Fruit fly (Drosophila melanogaster) whole organism: ENCODE measurements around the gene Fhos.

ENCODE experiments used
- CG8478 ChIP-seq: fragments of >200 bp; optimal IDR thresholded peaks from 2 replicates; lab custom pipeline; 2018; ENCODE audit warnings: inconsistent platforms
- Dll ChIP-seq: fragments of >200 bp; optimal IDR thresholded peaks from 2 replicates; lab custom pipeline; 2017
- EcR ChIP-seq, 2 experiments: fragments of >200 bp; optimal IDR thresholded peaks; 2 replicates each; lab custom pipeline; 2017; ENCODE audit warnings: missing biosample characterization in 2 of 2, missing genetic modification characterization in 2 of 2, missing genetic modification reagents in 2 of 2
- pan ChIP-seq: fragments of >200 bp; optimal IDR thresholded peaks from 2 replicates; lab custom pipeline; 2017
- psq ChIP-seq: fragments of >200 bp; optimal IDR thresholded peaks from 2 replicates; lab custom pipeline; 2017
- usp ChIP-seq: fragments of >200 bp; optimal IDR thresholded peaks from 2 replicates; lab custom pipeline; 2017; ENCODE audit warnings: missing biosample characterization, missing genetic modification characterization, mixed read lengths

Fhos gene

DNA sequence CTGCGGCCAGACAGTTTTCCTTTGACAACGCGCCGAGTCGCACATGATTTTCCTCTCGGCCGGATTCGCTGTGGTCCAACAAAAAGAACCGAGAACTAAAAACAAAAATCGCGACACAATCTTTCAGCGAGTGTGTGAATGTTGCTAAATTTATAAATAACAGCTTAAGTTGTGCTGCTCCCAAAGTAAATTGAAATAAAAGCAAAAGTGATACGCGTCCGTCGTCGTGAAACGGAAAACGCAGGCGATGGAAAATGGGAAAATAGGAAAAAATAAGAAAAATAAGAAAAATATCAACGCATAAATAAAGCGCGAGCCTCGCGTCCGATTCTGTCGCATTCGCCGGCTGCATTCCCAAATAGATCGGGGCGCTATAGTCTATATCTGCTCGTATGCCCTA lies at the start of gene Fhos:
Fhos (plus strand) TSS at position 28 of the 400 bp plus-strand sequence.
- no peak for TF ChIP-seq Dll (lab: Kevin White, UChicago)
- no peak for TF ChIP-seq pan (lab: Kevin White, UChicago)
- TF ChIP-seq usp (GFP tag; lab: Kevin White, UChicago): no peak
- no peak for TF ChIP-seq EcR (GFP tag; optimal IDR thresholded peaks at IDR 0.05; lab: Kevin White, UChicago)
- TF ChIP-seq psq (lab: Kevin White, UChicago): no peak
- TF ChIP-seq CG8478 (lab: Kevin White, UChicago): no peak

DNA sequence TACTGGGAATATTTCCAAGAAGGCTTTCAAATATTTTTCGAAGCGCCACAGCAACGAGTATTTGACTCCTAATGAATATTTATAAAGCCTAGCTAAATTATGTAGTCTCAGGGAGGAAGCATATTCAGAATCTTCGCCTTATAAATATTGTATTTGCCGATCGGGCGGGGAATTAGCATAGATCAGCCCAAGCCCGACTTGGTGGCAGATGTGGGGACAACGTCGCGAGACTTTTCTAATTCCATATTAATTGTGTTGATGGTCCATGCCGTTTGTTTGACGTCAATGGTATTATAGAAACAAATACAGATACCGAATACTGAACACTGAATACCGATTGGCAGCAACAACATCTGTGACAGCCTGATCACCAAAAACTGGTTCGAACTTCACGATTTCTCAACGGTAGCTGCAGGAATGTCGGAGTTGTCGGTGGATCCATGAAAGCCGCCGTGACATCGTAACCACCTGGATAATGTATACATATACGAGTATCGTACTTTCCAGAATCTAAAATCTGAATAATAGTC lies 49.6 kb upstream of the Fhos start:
- TF ChIP-seq Dll (lab: Kevin White, UChicago): no peak
- no peak for TF ChIP-seq EcR (GFP tag; optimal IDR thresholded peaks at IDR 0.05; lab: Kevin White, UChicago)
- no peak for TF ChIP-seq psq (lab: Kevin White, UChicago)
- TF ChIP-seq pan (lab: Kevin White, UChicago): no peak
- TF ChIP-seq CG8478 (lab: Kevin White, UChicago): no peak
- TF ChIP-seq usp (GFP tag; lab: Kevin White, UChicago): no peak

DNA sequence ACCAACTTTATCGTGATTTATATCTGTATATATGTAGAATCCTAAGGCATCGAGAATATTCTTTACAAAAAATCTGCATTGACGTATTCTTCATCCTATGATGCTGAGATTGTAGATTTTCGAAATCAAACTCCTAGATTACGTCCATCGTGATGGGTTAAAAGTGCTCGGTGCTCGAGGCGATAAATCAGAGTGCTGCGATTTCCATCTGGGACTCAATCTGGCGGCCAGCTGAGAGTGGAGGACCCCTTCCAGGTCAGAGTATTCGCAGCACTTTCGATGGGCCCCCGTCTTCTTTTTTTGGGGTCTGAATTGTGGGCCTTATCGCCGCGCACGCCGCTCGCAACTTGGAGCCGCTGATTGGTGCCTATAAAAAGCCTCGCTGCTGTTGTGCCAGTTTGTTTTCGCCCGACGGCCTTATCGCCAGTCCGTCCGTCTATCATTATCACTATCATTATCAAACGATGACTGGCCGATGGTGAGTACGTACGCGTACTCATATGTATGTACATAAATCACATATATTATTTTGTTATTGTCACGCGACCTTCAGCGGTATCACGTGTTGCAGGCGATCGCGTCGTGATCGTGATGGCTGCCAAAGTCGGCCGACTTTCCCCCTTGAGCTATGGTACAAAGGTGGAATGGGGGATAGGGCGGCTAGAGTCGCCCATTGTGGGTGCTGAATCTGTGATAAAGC lies 48.6 kb upstream of the Fhos start:
- TF ChIP-seq Dll (lab: Kevin White, UChicago): no peak
- no peak for TF ChIP-seq psq (lab: Kevin White, UChicago)
- TF ChIP-seq pan (lab: Kevin White, UChicago): no peak
- no peak for TF ChIP-seq usp (GFP tag; lab: Kevin White, UChicago)
- TF ChIP-seq CG8478 (lab: Kevin White, UChicago): no peak
- TF ChIP-seq EcR (GFP tag; optimal IDR thresholded peaks at IDR 0.05; lab: Kevin White, UChicago): no peak

DNA sequence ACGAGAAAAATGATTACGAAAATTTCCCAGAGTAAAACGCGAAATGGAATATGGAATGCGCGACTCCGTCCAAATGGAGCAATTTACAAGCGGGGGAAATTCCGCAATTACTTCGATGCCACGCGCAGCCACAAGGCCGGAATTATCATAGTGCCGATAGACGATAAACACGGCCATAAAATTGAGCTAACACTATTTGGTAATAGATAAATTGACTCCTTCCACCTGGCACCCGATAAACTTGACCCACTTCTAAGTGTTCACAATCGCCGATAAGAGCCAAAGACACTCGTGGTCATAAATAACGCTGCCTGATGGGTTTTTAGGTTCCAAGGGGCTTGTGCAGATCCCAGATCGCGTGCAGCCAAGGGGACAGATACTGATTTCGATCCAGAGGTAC lies 46.3 kb upstream of the Fhos start:
- no peak for TF ChIP-seq EcR (GFP tag; optimal IDR thresholded peaks at IDR 0.05; lab: Kevin White, UChicago)
- no peak for TF ChIP-seq pan (lab: Kevin White, UChicago)
- TF ChIP-seq Dll (lab: Kevin White, UChicago): no peak
- no peak for TF ChIP-seq CG8478 (lab: Kevin White, UChicago)
- no peak for TF ChIP-seq psq (lab: Kevin White, UChicago)
- no peak for TF ChIP-seq usp (GFP tag; lab: Kevin White, UChicago)

DNA sequence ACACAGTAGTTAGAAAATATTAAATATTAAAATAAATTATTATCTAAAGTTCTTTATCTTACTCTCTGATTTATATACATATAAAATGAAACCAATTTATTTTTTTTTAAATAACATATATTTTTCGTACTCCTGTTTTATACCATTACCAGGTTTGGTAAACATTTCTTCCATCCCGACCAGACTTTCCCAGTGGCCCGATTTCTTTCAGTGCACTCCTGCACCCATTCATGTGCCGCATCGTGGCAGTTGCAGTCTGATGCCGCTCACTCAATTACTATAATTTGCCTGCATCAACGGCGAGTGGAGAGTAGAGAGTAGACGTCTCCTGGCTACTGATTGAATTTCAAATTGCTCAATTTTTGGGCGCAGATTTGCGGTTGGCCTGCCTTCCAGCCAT lies 45.6 kb upstream of the Fhos start:
- no peak for TF ChIP-seq Dll (lab: Kevin White, UChicago)
- TF ChIP-seq EcR (GFP tag; optimal IDR thresholded peaks at IDR 0.05; lab: Kevin White, UChicago): no peak
- no peak for TF ChIP-seq CG8478 (lab: Kevin White, UChicago)
- no peak for TF ChIP-seq usp (GFP tag; lab: Kevin White, UChicago)
- no peak for TF ChIP-seq psq (lab: Kevin White, UChicago)
- TF ChIP-seq pan (lab: Kevin White, UChicago): no peak

DNA sequence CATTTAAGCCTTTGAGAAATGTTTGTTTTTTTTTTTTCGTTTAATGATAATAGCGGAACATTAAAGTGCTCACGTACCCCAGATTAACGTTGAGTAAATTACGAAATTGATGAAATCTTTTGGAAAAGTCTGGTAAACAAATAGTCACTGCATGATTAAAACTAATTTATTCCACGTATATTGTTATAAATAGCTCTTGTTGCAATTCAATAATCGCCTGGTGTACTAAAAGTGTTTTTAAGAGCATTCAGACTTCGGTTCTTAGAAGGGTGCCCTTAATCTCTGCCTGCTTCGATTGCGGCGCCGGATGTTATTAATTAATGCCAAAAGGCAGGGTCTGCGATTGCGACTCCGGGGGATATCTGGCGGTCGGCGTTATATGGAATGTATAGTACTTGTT lies 44.6 kb upstream of the Fhos start:
- TF ChIP-seq usp (GFP tag; lab: Kevin White, UChicago) (no peak), psq (lab: Kevin White, UChicago) (no peak), pan (lab: Kevin White, UChicago) (no peak), CG8478 (lab: Kevin White, UChicago) (no peak), EcR (GFP tag; optimal IDR thresholded peaks at IDR 0.05; lab: Kevin White, UChicago) (no peak), Dll (lab: Kevin White, UChicago) (no peak)

DNA sequence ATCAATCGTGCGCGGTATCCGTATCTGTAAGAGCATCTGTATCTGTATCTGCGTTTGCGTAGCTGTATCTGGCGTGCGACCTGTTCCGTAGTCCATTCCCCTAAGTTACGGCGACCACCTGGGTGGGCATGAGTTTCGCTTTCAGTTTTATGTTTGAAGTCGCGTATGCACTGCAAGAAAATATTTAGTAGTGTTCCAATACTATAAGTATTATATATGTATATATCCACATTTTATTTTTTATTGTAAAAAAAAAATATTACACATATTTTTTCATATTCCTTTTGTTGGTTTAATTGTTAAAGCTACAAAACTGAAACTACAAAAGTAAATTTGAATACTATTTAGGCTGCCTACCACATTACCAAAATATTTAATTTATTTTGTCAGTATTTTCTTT lies 40.5 kb upstream of the Fhos start:
- TF ChIP-seq Dll (lab: Kevin White, UChicago) (no peak), usp (GFP tag; lab: Kevin White, UChicago) (no peak), psq (lab: Kevin White, UChicago) (no peak), CG8478 (lab: Kevin White, UChicago) (no peak), EcR (GFP tag; optimal IDR thresholded peaks at IDR 0.05; lab: Kevin White, UChicago) (no peak), pan (lab: Kevin White, UChicago) (no peak)

DNA sequence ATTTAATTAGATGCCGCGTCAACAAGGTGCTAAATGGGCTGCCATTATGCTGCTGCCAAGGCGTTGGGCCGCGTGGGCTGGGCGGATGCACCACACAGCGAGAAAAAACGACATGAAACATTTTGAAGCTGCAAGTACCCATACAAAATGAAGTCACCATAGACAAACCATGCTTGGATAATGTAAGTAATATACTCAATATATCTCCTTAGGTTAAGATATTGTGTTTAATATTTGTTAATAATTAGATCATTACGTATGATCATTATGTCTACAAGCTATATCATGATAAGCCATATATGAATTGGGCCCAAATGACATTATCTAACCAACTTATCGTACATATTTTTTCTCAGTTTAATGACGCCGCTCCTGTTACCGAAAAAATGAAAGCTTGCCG lies 37.4 kb upstream of the Fhos start:
- no peak for TF ChIP-seq CG8478 (lab: Kevin White, UChicago)
- no peak for TF ChIP-seq psq (lab: Kevin White, UChicago)
- TF ChIP-seq usp (GFP tag; lab: Kevin White, UChicago): no peak
- peak; percentile 9 for TF ChIP-seq Dll (lab: Kevin White, UChicago)

DNA sequence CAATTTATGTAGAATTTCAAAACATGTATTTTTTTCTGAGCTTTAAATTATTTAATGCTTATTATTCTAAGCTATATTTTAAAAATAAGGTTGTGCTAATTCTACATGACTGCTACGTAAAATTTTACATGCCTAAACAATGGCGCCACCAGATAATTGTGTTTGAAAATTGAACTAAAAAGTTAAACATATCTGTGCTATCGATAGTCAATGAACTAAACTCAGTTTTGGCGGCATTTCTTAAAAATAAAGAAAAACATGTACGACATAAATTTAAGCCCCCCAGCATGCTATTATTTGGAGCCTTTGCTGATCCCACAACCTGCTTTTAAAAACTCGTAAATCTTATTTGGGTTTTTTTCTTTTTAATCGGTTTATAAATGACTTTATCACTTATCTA lies 34.8 kb upstream of the Fhos start:
- TF ChIP-seq psq (lab: Kevin White, UChicago): no peak
- TF ChIP-seq CG8478 (lab: Kevin White, UChicago): no peak
- TF ChIP-seq EcR (GFP tag; optimal IDR thresholded peaks at IDR 0.05; lab: Kevin White, UChicago): no peak
- TF ChIP-seq Dll (lab: Kevin White, UChicago): no peak
- TF ChIP-seq pan (lab: Kevin White, UChicago): no peak
- no peak for TF ChIP-seq usp (GFP tag; lab: Kevin White, UChicago)

DNA sequence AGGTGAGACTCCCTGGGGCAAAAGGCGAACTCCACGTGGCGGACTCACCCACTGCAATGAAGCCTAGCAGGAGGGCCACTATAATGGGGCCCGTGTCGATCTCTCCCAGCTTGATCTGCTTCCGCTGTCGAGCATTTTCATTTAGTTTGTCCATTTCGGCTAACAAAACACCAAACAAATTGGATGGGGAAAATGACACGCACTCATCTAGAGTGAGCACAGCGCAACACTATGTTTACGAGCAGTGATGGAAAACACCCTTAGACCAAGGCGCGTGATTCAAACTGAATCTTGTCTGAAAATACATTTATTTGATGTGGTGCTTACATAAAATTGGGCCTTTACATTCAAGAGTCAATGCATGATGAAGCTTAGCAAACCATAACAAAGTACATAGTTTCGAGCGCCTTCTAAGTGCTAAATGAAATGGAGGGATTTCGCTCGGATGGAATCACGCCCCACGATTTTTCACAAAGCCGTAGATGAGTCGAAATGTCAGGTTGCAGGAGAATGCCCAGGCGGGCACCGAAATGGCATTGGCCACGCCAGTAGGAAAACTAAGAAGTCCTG lies 33.3 kb upstream of the Fhos start, which contains the start of gene SrpRbeta:
SrpRbeta (minus strand) TSS at position 236 of the 570 bp plus-strand sequence.
- TF ChIP-seq pan (lab: Kevin White, UChicago): no peak
- no peak for TF ChIP-seq EcR (GFP tag; optimal IDR thresholded peaks at IDR 0.05; lab: Kevin White, UChicago)
- TF ChIP-seq CG8478 (lab: Kevin White, UChicago): no peak
- no peak for TF ChIP-seq usp (GFP tag; lab: Kevin White, UChicago)
- TF ChIP-seq Dll (lab: Kevin White, UChicago): no peak
- no peak for TF ChIP-seq psq (lab: Kevin White, UChicago)

DNA sequence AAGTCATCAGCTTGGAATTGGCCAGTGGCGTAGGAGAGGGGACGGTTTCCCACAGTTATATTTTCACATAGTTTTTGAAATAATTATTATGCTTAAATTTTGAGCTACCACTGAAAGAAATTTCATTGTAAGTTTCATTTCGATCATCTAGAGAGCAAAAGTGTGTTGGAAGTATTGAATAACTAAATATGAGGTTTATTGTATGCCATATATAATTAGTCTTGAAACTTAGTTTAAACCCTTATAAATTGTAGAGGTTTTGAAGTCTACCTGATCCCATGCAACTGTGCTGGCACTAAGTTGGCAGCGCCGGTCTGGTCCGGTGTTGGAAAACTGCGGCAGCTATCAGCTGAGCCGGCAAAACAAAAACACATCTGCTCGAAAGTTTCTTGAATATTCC lies 32.3 kb upstream of the Fhos start, which contains the start of the genes CG32022 and CG6511:
CG32022 (minus strand) TSS at position 128 of the 400 bp plus-strand sequence.
CG6511 (plus strand) TSS at position 180 of the 400 bp plus-strand sequence.
- TF ChIP-seq psq (lab: Kevin White, UChicago): no peak
- no peak for TF ChIP-seq usp (GFP tag; lab: Kevin White, UChicago)
- TF ChIP-seq Dll (lab: Kevin White, UChicago): no peak
- TF ChIP-seq CG8478 (lab: Kevin White, UChicago): no peak
- TF ChIP-seq EcR (GFP tag; optimal IDR thresholded peaks at IDR 0.05; lab: Kevin White, UChicago): no peak
- no peak for TF ChIP-seq pan (lab: Kevin White, UChicago)
